Worm (Caenorhabditis elegans) whole organism, L1 larva: ENCODE results near the gene gcy-9.
A peak's percentile ranks its signal among the peaks of the same experiment; 100 is the strongest.

Experiments used
- F16B12.6 ChIP-seq: fragments of 150-350 bp; optimal IDR thresholded peaks from 2 replicates; lab custom pipeline; 2014; ENCODE audit warnings: missing biosample characterization, missing genetic modification characterization
- Y116A8C.19 ChIP-seq: sonication (generic microtip); optimal IDR thresholded peaks from 2 replicates; lab custom pipeline; 2016; ENCODE audit warnings: missing compliant biosample characterization, missing genetic modification characterization, borderline replicate concordance
- aha-1 ChIP-seq: fragments of 150-350 bp; optimal IDR thresholded peaks from 2 replicates; lab custom pipeline; 2014; ENCODE audit warnings: missing biosample characterization, missing genetic modification characterization
- alr-1 ChIP-seq: fragments of 200-800 bp; sonication (Bioruptor generic); optimal IDR thresholded peaks from 2 replicates; lab custom pipeline; 2018; ENCODE audit warnings: borderline replicate concordance, mild to moderate bottlenecking, missing genetic modification characterization, missing compliant biosample characterization
- aly-2 ChIP-seq: fragments of 150-350 bp; optimal IDR thresholded peaks from 2 replicates; lab custom pipeline; 2014; ENCODE audit warnings: missing biosample characterization, missing genetic modification characterization
- ama-1 ChIP-seq: fragments of 150-350 bp; optimal IDR thresholded peaks from 2 replicates; lab custom pipeline; 2014
- blmp-1 ChIP-seq: fragments of 150-350 bp; optimal IDR thresholded peaks from 2 replicates; lab custom pipeline; 2014; ENCODE audit warnings: missing biosample characterization, missing genetic modification characterization
- ceh-63 ChIP-seq: fragments of 200-800 bp; sonication (Bioruptor generic); optimal IDR thresholded peaks from 2 replicates; lab custom pipeline; 2018; ENCODE audit warnings: mild to moderate bottlenecking, missing genetic modification characterization, missing compliant biosample characterization
- ceh-88 ChIP-seq: fragments of 200-800 bp; sonication (Bioruptor generic); IDR thresholded peaks from 2 replicates; pipeline ENCODE4 v1.3.6; 2022; ENCODE audit warnings: missing genetic modification characterization, missing compliant biosample characterization
- ceh-90 ChIP-seq: sonication (generic microtip); optimal IDR thresholded peaks from 2 replicates; lab custom pipeline; 2016; ENCODE audit warnings: missing genetic modification characterization, missing compliant biosample characterization
- dsc-1 ChIP-seq: sonication (generic microtip); optimal IDR thresholded peaks from 2 replicates; lab custom pipeline; 2016; ENCODE audit warnings: mild to moderate bottlenecking, missing genetic modification characterization, missing compliant biosample characterization
- efl-1 ChIP-seq, 4 experiments: fragments of 150-350 bp; optimal IDR thresholded peaks in 3 of 4; peaks in 1 of 4; 1 replicate in 1 of 4; 2 replicates in 3 of 4; lab custom pipeline; 2014; ENCODE audit warnings: missing biosample characterization in 2 of 4, missing genetic modification characterization in 2 of 4, missing genetic modification reagents in 2 of 4
- egl-27 ChIP-seq, 2 experiments: fragments of 150-350 bp in 1 of 2; sonication (generic microtip); optimal IDR thresholded peaks; 3 replicates each; lab custom pipeline; 2017 to 2018; ENCODE audit warnings: missing biosample characterization in 2 of 2, missing genetic modification characterization in 2 of 2, missing genetic modification reagents in 2 of 2
- elt-2 ChIP-seq: sonication (generic microtip); optimal IDR thresholded peaks from 2 replicates; lab custom pipeline; 2016; ENCODE audit warnings: missing genetic modification characterization, mild to moderate bottlenecking, inconsistent platforms, missing compliant biosample characterization, missing genetic modification reagents
- elt-3 ChIP-seq, 6 experiments: fragments of 150-350 bp in 1 of 6; sonication (generic microtip); optimal IDR thresholded peaks; 2 replicates each; lab custom pipeline; 2017 to 2018; ENCODE audit warnings: missing biosample characterization in 6 of 6, missing genetic modification characterization in 6 of 6, inconsistent platforms in 1 of 6
- grh-1 ChIP-seq: fragments of 200-800 bp; sonication (Bioruptor generic); IDR thresholded peaks from 2 replicates; pipeline ENCODE4 v1.3.6; 2022; ENCODE audit warnings: missing genetic modification reagents, missing genetic modification characterization, missing compliant biosample characterization
- hlh-17 ChIP-seq: fragments of 200-800 bp; sonication (Bioruptor generic); optimal IDR thresholded peaks from 2 replicates; lab custom pipeline; 2018; ENCODE audit warnings: missing genetic modification characterization, mild to moderate bottlenecking, missing compliant biosample characterization, moderate library complexity, borderline replicate concordance
- hpl-2 ChIP-seq: fragments of 150-350 bp; optimal IDR thresholded peaks from 2 replicates; lab custom pipeline; 2014; ENCODE audit warnings: missing biosample characterization, missing genetic modification reagents, missing genetic modification characterization
- lin-14 ChIP-seq: fragments of 200-800 bp; sonication (Bioruptor generic); optimal IDR thresholded peaks from 2 replicates; lab custom pipeline; 2018; ENCODE audit warnings: mild to moderate bottlenecking, missing genetic modification characterization, moderate library complexity, missing compliant biosample characterization
- lin-35 ChIP-seq, 2 experiments: fragments of 150-350 bp; optimal IDR thresholded peaks; 2 replicates each; lab custom pipeline; 2014; ENCODE audit warnings: missing biosample characterization in 2 of 2, missing genetic modification characterization in 2 of 2, missing genetic modification reagents in 2 of 2
- nhr-20 ChIP-seq: sonication (generic microtip); optimal IDR thresholded peaks from 2 replicates; lab custom pipeline; 2016; ENCODE audit warnings: mild to moderate bottlenecking, missing genetic modification characterization, missing compliant biosample characterization
- nhr-71 ChIP-seq: sonication (generic microtip); optimal IDR thresholded peaks from 2 replicates; lab custom pipeline; 2016; ENCODE audit warnings: mild to moderate bottlenecking, missing genetic modification characterization, moderate library complexity, missing compliant biosample characterization
- nhr-85 ChIP-seq: sonication (generic microtip); peaks from one replicate; lab custom pipeline; 2016; ENCODE audit warnings: missing genetic modification characterization, inconsistent platforms, missing compliant biosample characterization
- pax-3 ChIP-seq: fragments of 200-800 bp; sonication (Bioruptor generic); optimal IDR thresholded peaks from 2 replicates; lab custom pipeline; 2018; ENCODE audit warnings: mild to moderate bottlenecking, missing genetic modification characterization, moderate library complexity, missing compliant biosample characterization
- pqm-1 ChIP-seq: sonication (generic microtip); optimal IDR thresholded peaks from 3 replicates; lab custom pipeline; 2017; ENCODE audit warnings: missing biosample characterization, missing genetic modification characterization
- rnt-1 ChIP-seq: sonication (generic microtip); optimal IDR thresholded peaks from 2 replicates; lab custom pipeline; 2016; ENCODE audit warnings: mild to moderate bottlenecking, missing genetic modification characterization, moderate library complexity, missing compliant biosample characterization
- snu-23 ChIP-seq: sonication (generic microtip); optimal IDR thresholded peaks from 2 replicates; lab custom pipeline; 2016; ENCODE audit warnings: missing genetic modification characterization, missing compliant biosample characterization
- sptf-1 ChIP-seq: fragments of 150-350 bp; optimal IDR thresholded peaks from 2 replicates; lab custom pipeline; 2014; ENCODE audit warnings: missing biosample characterization, missing genetic modification characterization
- swsn-7 ChIP-seq: sonication (generic microtip); optimal IDR thresholded peaks from 2 replicates; lab custom pipeline; 2016; ENCODE audit warnings: missing genetic modification characterization, missing compliant biosample characterization
- tbx-2 ChIP-seq: sonication (generic microtip); optimal IDR thresholded peaks from 2 replicates; lab custom pipeline; 2016; ENCODE audit warnings: missing genetic modification characterization, missing compliant biosample characterization
- unc-130 ChIP-seq: fragments of 150-350 bp; optimal IDR thresholded peaks from 2 replicates; lab custom pipeline; 2017; ENCODE audit warnings: missing biosample characterization, missing genetic modification characterization, inconsistent platforms
- unc-62 ChIP-seq: fragments of 150-350 bp; optimal IDR thresholded peaks from 2 replicates; lab custom pipeline; 2014; ENCODE audit warnings: missing biosample characterization, missing genetic modification reagents, missing genetic modification characterization
- unc-98 ChIP-seq: fragments of 200-800 bp; sonication (Bioruptor generic); IDR thresholded peaks from 2 replicates; pipeline ENCODE4 v1.3.6; 2022; ENCODE audit warnings: missing genetic modification characterization, missing compliant biosample characterization

gcy-9 gene

DNA sequence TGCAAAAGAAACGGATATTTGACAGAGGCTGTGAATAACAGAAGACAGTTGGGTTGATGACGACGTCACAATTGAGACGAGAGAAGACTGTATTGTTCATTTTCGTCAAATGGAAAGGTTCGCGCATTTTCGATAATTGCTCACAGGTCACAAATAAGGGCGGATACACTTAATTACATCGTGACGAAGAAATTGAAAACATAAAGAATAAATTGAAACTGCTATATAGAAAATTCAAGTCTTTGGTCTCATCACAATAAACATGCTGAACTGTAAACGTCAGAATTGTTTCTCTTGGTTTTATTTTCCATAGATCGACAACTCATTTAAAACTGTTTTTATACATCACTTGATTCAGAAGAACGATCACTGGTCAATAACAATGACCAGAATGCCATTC lies 10.9 kb downstream of the gcy-9 start, which contains the start of gene ZK455.5:
Gene ZK455.5, minus strand, starts transcription at position 101 of the 400 bp plus-strand sequence.
- TF ChIP-seq pax-3 (tag; lab: Kevin White, UChicago) (no peak), blmp-1 (tag; lab: Kevin White, UChicago) (peak; percentile 14), unc-98 (no peak), Y116A8C.19 (tag; lab: Kevin White, UChicago) (no peak), hpl-2 (GFP tag; lab: Kevin White, UChicago) (no peak), rnt-1 (no peak), sptf-1 (tag; lab: Kevin White, UChicago) (no peak)

DNA sequence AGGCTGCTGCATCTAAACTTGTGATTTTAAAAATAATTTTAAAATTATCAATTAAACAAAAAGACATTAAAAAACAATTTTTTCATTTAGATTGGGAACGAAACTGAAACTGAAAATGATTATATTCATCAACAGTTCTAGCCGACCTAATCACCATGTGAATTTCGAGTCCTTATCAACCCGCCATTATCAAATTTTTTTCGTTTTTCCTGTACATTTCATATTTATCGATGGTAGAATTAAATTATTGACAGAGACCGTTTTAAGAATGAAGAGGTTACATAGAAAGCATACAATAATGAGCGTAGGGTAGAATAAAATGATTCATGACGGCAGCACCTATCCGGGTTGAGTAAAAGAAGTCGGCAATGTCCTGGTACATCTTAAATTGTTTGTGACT lies 13.4 kb downstream of the gcy-9 start, which contains the start of gene asm-2:
Gene asm-2, minus strand, starts transcription at position 12 of the 400 bp plus-strand sequence.
- TF ChIP-seq alr-1 (tag; lab: Kevin White, UChicago) (no peak), lin-14 (GFP tag; lab: Kevin White, UChicago) (peak; percentile 5), elt-2 (tag; lab: Kevin White, UChicago) (peak; percentile 73), efl-1 (optimal IDR thresholded peaks at IDR 0.05; lab: Kevin White, UChicago) (no peak), efl-1 (GFP tag; optimal IDR thresholded peaks at IDR 0.05 in 1 of 2; lab: Kevin White, UChicago) (no peak), lin-35 (GFP tag; optimal IDR thresholded peaks at IDR 0.05; lab: Kevin White, UChicago) (no peak)

DNA sequence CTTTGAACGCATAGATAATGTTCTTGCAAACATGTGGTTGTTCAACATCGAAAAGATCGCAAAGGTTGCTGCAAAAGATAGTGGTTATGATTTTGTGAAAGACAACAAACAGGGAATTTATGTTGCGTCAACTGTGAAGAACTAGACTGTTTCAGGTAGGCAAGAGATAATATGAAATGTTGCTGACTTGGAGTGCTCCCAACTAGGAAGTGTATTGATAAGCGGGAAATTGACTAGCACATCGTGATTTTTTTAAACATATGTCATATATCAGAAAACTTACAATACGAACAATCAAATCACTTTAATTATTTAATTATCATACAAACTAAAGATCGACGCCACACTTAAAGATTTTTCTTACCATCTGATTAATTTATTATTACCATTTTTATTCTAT lies 14.5 kb downstream of the gcy-9 start:
- TF ChIP-seq ceh-63 (GFP tag; lab: Kevin White, UChicago) (no peak), elt-2 (tag; lab: Kevin White, UChicago) (peak; percentile 3)

DNA sequence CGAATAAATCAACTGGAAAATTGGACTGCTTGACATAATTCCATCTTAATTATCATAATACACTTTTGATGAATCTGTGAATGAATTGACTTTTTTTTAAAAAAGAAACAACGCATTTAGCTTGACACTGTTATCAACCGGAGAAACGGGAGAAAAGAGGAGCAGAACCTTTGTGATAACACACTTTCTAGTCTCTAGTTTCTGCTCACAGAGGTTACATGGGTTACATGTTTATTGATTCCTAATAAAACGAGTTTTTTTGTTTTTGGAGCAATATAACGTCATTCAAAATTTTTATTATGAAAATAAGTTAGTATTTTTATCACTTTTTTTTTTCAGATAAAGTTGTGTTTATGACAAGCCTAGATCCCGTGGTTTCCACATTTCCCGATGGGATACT lies 19.7 kb downstream of the gcy-9 start, which contains the start of gene hizr-1:
Gene hizr-1, plus strand, starts transcription at position 340 of the 400 bp plus-strand sequence.
- TF ChIP-seq egl-27 (tag; optimal IDR thresholded peaks at IDR 0.05; lab: Kevin White, UChicago), result no peak
- no peak for TF ChIP-seq pqm-1 (tag; lab: Kevin White, UChicago)
- peak; percentile 12 for TF ChIP-seq elt-2 (tag; lab: Kevin White, UChicago)

DNA sequence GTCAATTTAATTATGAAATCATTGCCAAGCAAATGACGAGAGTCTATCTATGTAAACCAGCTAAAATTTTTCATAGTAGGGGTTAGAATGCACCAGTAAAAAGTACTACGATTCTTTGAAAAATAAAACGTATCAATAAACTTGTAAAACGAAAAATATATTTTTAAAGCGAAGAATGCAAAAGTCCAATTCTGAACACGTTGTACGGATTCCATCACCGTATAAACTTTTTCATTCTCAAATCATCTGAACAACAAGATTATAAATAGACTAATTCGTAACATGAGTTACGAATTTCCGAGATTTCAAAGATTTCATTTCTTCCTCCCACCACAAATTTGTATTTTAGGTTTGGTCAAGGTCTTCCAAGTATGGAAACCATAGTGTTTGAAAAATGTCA lies 20.9 kb downstream of the gcy-9 start, which contains the start of gene nlp-57:
Gene nlp-57, plus strand, starts transcription at position 301 of the 400 bp plus-strand sequence.
- TF ChIP-seq aha-1 (tag; lab: Kevin White, UChicago) (no peak), ama-1 (lab: Kevin White, UChicago) (no peak), efl-1 (optimal IDR thresholded peaks at IDR 0.05; lab: Kevin White, UChicago) (no peak), efl-1 (GFP tag; optimal IDR thresholded peaks at IDR 0.05 in 1 of 2; lab: Kevin White, UChicago) (no peak), swsn-7 (no peak), F16B12.6 (tag; lab: Kevin White, UChicago) (no peak), hlh-17 (no peak)

DNA sequence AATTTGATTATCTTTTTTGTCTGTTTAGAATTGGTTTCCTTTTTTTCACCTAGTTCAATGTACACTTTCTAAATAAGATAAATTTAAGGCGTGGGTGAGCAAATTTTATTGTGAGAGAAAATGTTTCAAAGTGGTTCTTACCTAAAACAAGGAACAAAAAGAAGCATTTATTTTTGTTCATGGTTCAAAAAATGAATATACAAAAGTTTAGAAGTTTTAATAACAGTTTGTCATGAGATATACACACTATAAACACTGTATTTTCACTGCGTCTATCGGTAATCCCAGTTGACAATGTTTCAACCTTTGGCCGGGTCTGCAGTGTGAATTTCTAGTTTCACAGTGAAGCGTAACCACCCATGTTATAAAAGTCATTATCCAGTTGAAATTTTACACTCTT lies 22.3 kb downstream of the gcy-9 start, which contains the start of gene F08G12.11:
Gene F08G12.11, minus strand, starts transcription at position 181 of the 400 bp plus-strand sequence.
- TF ChIP-seq unc-62 (GFP tag; lab: Kevin White, UChicago), result no peak
- TF ChIP-seq ceh-90 (tag; lab: Kevin White, UChicago), result no peak
- no peak for TF ChIP-seq nhr-71
- no peak for TF ChIP-seq rnt-1
- no peak for TF ChIP-seq aly-2
- peak; percentile 43 for TF ChIP-seq tbx-2 (tag; lab: Kevin White, UChicago)
- TF ChIP-seq snu-23 (GFP tag; lab: Kevin White, UChicago), result no peak
- TF ChIP-seq lin-14 (GFP tag; lab: Kevin White, UChicago), result no peak
- TF ChIP-seq, all 84 proteins: peak for 1

DNA sequence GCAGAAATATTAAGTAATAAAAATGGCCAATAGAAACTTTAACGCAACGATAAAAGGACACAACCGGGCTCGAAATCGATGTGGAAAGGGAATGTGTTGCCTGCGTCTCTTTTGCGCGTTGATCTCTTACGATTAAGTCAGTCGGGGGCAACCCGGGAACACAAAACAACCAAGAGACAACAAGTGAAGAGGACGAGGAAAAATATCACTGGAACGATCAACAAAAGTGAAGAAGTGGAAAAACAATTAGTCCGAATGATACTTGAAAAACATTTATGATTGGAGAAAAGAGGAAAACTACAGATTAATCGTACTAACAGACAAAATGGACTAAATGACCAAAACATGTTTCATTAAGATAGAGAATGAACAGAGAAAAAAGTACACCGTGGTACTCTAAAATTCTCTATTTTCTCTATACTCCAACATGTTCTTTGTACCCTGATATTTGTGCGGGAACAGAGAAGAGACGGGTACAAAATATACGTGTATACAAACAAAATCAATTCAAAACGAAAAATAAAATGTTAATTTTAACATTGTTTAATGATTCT lies 27.3 kb downstream of the gcy-9 start, which contains the start of gene F08G12.5:
Gene F08G12.5, minus strand, starts transcription at position 1 of the 554 bp plus-strand sequence.
- TF ChIP-seq efl-1 (optimal IDR thresholded peaks at IDR 0.05; lab: Kevin White, UChicago), result no peak
- peak in 1 of 2 experiments; percentile 63 for TF ChIP-seq efl-1 (GFP tag; optimal IDR thresholded peaks at IDR 0.05 in 1 of 2; lab: Kevin White, UChicago)
- TF ChIP-seq unc-62 (GFP tag; lab: Kevin White, UChicago), result no peak
- peak; percentile 35 for TF ChIP-seq nhr-20 (tag; lab: Kevin White, UChicago)
- no peak for TF ChIP-seq unc-130 (tag; lab: Kevin White, UChicago)
- TF ChIP-seq elt-3 (tag; optimal IDR thresholded peaks at IDR 0.05; lab: Kevin White, UChicago), result peak in 1 of 6 experiments; percentile 29
- TF ChIP-seq dsc-1 (tag; lab: Kevin White, UChicago), result no peak
- TF ChIP-seq ceh-90 (tag; lab: Kevin White, UChicago), result no peak
- TF ChIP-seq nhr-85 (tag; lab: Kevin White, UChicago), result peak; percentile 74
- no peak for TF ChIP-seq ceh-88 (GFP tag; lab: Robert Waterston, UW)
- peak; percentile 34 for TF ChIP-seq lin-14 (GFP tag; lab: Kevin White, UChicago)
- no peak for TF ChIP-seq grh-1
- TF ChIP-seq blmp-1 (tag; lab: Kevin White, UChicago), result peak; percentile 43
